Worm (Caenorhabditis elegans): ENCODE measurements around the gene sri-18.

The sri-18 gene

ce11 chrV:10266050-10266449 is 5.7 kb upstream of the sri-18 start:
- TF ChIP-seq unc-39 (tag; optimal IDR thresholded peaks at IDR 0.05) (no peak), pha-4 (GFP tag; IDR thresholded peaks at IDR 0.05) (no peak), pha-4 (tag; optimal IDR thresholded peaks at IDR 0.05) (no peak), ces-1 (GFP tag; optimal IDR thresholded peaks at IDR 0.05) (peak; percentile 54), lin-13 (GFP tag; optimal IDR thresholded peaks at IDR 0.05) (no peak)

- TF ChIP-seq vab-7 (GFP tag; IDR thresholded peaks at IDR 0.05) (no peak), aly-2 (tag; optimal IDR thresholded peaks at IDR 0.05) (no peak), hmg-1.1 (GFP tag; IDR thresholded peaks at IDR 0.05) (no peak), daf-12 (tag; optimal IDR thresholded peaks at IDR 0.05) (no peak), ztf-7 (tag; optimal IDR thresholded peaks at IDR 0.05) (no peak), dmd-8 (GFP tag; IDR thresholded peaks at IDR 0.05) (no peak), zfp-2 (tag; optimal IDR thresholded peaks at IDR 0.05) (no peak), ces-1 (GFP tag; optimal IDR thresholded peaks at IDR 0.05) (peak; percentile 73)
Measured at ce11 chrV:10265019-10265418, 4.7 kb upstream of the sri-18 start.

DNA sequence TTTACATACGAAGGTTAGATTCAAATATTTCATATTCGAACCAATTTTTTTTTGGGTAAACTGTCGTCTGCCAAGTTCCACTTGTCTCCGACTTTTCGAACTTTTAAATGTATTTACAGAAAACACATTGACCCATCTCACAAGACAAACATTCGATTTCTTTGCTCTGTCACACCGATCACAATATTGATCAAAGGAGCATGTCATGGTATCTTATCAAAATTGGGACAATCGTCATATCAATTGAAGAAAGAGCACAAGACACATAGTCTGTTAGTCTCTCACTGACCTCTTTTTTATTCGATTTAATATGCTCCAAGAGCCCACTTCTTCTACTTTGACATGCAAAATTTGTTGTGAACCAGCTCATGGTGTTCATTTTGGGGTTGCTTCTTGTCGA is 4.3 kb downstream of the sri-18 start, which contains the start of gene nhr-232:
Gene nhr-232, plus strand, starts transcription at position 121 of the 400 bp plus-strand sequence.
- no peak for TF ChIP-seq zip-2 (tag; optimal IDR thresholded peaks at IDR 0.05)
- TF ChIP-seq hif-1 (tag; optimal IDR thresholded peaks at IDR 0.05): no peak
- no peak for TF ChIP-seq madf-9 (GFP tag; conservative IDR thresholded peaks at IDR 0.05)
- no peak for TF ChIP-seq fkh-10 (GFP tag; optimal IDR thresholded peaks at IDR 0.05)
- TF ChIP-seq mdl-1 (tag; optimal IDR thresholded peaks at IDR 0.05): no peak
- TF ChIP-seq dmd-8 (GFP tag; IDR thresholded peaks at IDR 0.05): no peak
- peak; percentile 75 for TF ChIP-seq hlh-30 (tag; optimal IDR thresholded peaks at IDR 0.05; ENCODE audit: insufficient read depth)
- no peak for TF ChIP-seq tra-1 (GFP tag; IDR thresholded peaks at IDR 0.05)
- no peak for TF ChIP-seq unc-130 (GFP tag; optimal IDR thresholded peaks at IDR 0.05)
- TF ChIP-seq F37D6.2 (tag; optimal IDR thresholded peaks at IDR 0.05): no peak
- TF ChIP-seq ceh-44 (GFP tag; IDR thresholded peaks at IDR 0.05): no peak
- TF ChIP-seq aha-1 (tag): no peak
- TF ChIP-seq ceh-82 (tag; optimal IDR thresholded peaks at IDR 0.05): no peak
- TF ChIP-seq nhr-76 (tag; optimal IDR thresholded peaks at IDR 0.05): no peak
- TF ChIP-seq zfp-3 (GFP tag; conservative IDR thresholded peaks at IDR 0.05): no peak
- TF ChIP-seq daf-19 (GFP tag; conservative IDR thresholded peaks at IDR 0.05): no peak
- TF ChIP-seq F49E8.2 (tag; optimal IDR thresholded peaks at IDR 0.05; ENCODE audit: borderline replicate concordance): no peak
- no peak for TF ChIP-seq gei-8 (GFP tag; optimal IDR thresholded peaks at IDR 0.05)
- TF ChIP-seq nhr-48 (tag; optimal IDR thresholded peaks at IDR 0.05): no peak
- TF ChIP-seq ces-1 (GFP tag; optimal IDR thresholded peaks at IDR 0.05): no peak
- TF ChIP-seq daf-12 (tag; optimal IDR thresholded peaks at IDR 0.05): no peak
- peak; percentile 52 for TF ChIP-seq mxl-3 (GFP tag; optimal IDR thresholded peaks at IDR 0.05)
- no peak for TF ChIP-seq nhr-41 (GFP tag; IDR thresholded peaks at IDR 0.05)
- TF ChIP-seq nhr-11 (tag; optimal IDR thresholded peaks at IDR 0.05): no peak
- TF ChIP-seq zfp-2 (tag; optimal IDR thresholded peaks at IDR 0.05): no peak
- no peak for TF ChIP-seq lin-38 (GFP tag; IDR thresholded peaks at IDR 0.05)
- no peak for TF ChIP-seq jun-1 (tag; optimal IDR thresholded peaks at IDR 0.05)
- TF ChIP-seq skn-1 (tag; optimal IDR thresholded peaks at IDR 0.05): no peak
- TF ChIP-seq dmd-9 (GFP tag; IDR thresholded peaks at IDR 0.05): no peak
- no peak for TF ChIP-seq snpc-1.2 (GFP tag; IDR thresholded peaks at IDR 0.05)
- TF ChIP-seq dmd-6 (GFP tag; IDR thresholded peaks at IDR 0.05): peak; percentile 91
- no peak for TF ChIP-seq nhr-42 (GFP tag; IDR thresholded peaks at IDR 0.05)
- no peak for TF ChIP-seq duxl-1 (tag; optimal IDR thresholded peaks at IDR 0.05; ENCODE audit: poor library complexity)
- TF ChIP-seq snpc-4 (tag; optimal IDR thresholded peaks at IDR 0.05): no peak
- no peak for TF ChIP-seq cey-2 (tag; optimal IDR thresholded peaks at IDR 0.05; ENCODE audit: borderline replicate concordance, insufficient read depth)
- no peak for TF ChIP-seq ceh-28 (tag; optimal IDR thresholded peaks at IDR 0.05)
- TF ChIP-seq zip-11 (GFP tag; IDR thresholded peaks at IDR 0.05): no peak
- no peak for TF ChIP-seq lin-1 (GFP tag; IDR thresholded peaks at IDR 0.05)
- no peak for TF ChIP-seq lsy-2 (tag; optimal IDR thresholded peaks at IDR 0.05)
- no peak for TF ChIP-seq nhr-6 (tag; optimal IDR thresholded peaks at IDR 0.05)
- TF ChIP-seq ctbp-1 (GFP tag; IDR thresholded peaks at IDR 0.05): no peak

Data from whole organism, L4 larva.